Worm (Caenorhabditis elegans) whole organism, L3 larva: ENCODE results near the gene txbp-3.

Experiments used
- R02D3.7 ChIP-seq: fragments of 150-350 bp; optimal IDR thresholded peaks from 2 replicates; lab custom pipeline; 2014; ENCODE audit warnings: missing biosample characterization, missing genetic modification characterization
- aly-2 ChIP-seq: fragments of 150-350 bp; optimal IDR thresholded peaks from 2 replicates; lab custom pipeline; 2014; ENCODE audit warnings: missing biosample characterization, missing genetic modification characterization
- ceh-28 ChIP-seq: fragments of 150-350 bp; optimal IDR thresholded peaks from 2 replicates; lab custom pipeline; 2014; ENCODE audit warnings: missing biosample characterization, missing genetic modification reagents, missing genetic modification characterization
- ceh-82 ChIP-seq: fragments of 150-350 bp; optimal IDR thresholded peaks from 2 replicates; lab custom pipeline; 2014; ENCODE audit warnings: missing biosample characterization, missing genetic modification characterization
- egl-27 ChIP-seq: sonication (generic microtip); optimal IDR thresholded peaks from 4 replicates; lab custom pipeline; 2017; ENCODE audit warnings: missing biosample characterization, missing genetic modification reagents, missing genetic modification characterization
- egl-5 ChIP-seq: fragments of 150-350 bp; optimal IDR thresholded peaks from 2 replicates; lab custom pipeline; 2017; ENCODE audit warnings: missing biosample characterization, missing genetic modification reagents, missing genetic modification characterization, inconsistent platforms
- elt-1 ChIP-seq: fragments of 150-350 bp; optimal IDR thresholded peaks from 2 replicates; lab custom pipeline; 2014; ENCODE audit warnings: missing biosample characterization, missing genetic modification characterization
- elt-2 ChIP-seq: sonication (generic microtip); optimal IDR thresholded peaks from 2 replicates; lab custom pipeline; 2016; ENCODE audit warnings: missing genetic modification reagents, mild to moderate bottlenecking, missing genetic modification characterization, missing compliant biosample characterization
- elt-3 ChIP-seq, 3 experiments: fragments of 150-350 bp in 1 of 3; sonication (generic microtip) in 2 of 3; optimal IDR thresholded peaks; 2 replicates in 2 of 3; 4 replicates in 1 of 3; lab custom pipeline; 2014 to 2017; ENCODE audit warnings: missing biosample characterization in 3 of 3, missing genetic modification characterization in 3 of 3
- fkh-10 ChIP-seq: sonication (generic microtip); optimal IDR thresholded peaks from 2 replicates; lab custom pipeline; 2017; ENCODE audit warnings: missing biosample characterization, missing genetic modification reagents, missing genetic modification characterization
- fkh-2 ChIP-seq: fragments of 150-350 bp; optimal IDR thresholded peaks from 2 replicates; lab custom pipeline; 2014; ENCODE audit warnings: missing biosample characterization, missing genetic modification reagents, missing genetic modification characterization
- hmg-11 ChIP-seq: sonication (generic microtip); optimal IDR thresholded peaks from 2 replicates; lab custom pipeline; 2016; ENCODE audit warnings: missing genetic modification characterization, missing compliant biosample characterization
- jun-1 ChIP-seq: fragments of 150-350 bp; optimal IDR thresholded peaks from 2 replicates; lab custom pipeline; 2014; ENCODE audit warnings: missing biosample characterization, missing genetic modification reagents, missing genetic modification characterization
- lin-39 ChIP-seq: fragments of 150-350 bp; optimal IDR thresholded peaks from 2 replicates; lab custom pipeline; 2018; ENCODE audit warnings: missing biosample characterization, missing genetic modification reagents, missing genetic modification characterization
- lsy-12 ChIP-seq: sonication (generic microtip); optimal IDR thresholded peaks from 2 replicates; lab custom pipeline; 2016; ENCODE audit warnings: mild to moderate bottlenecking, missing genetic modification characterization, missing compliant biosample characterization
- mml-1 ChIP-seq: fragments of 150-350 bp; sonication (generic microtip); optimal IDR thresholded peaks from 3 replicates; lab custom pipeline; 2014; ENCODE audit warnings: missing biosample characterization, missing genetic modification characterization
- nfya-1 ChIP-seq: sonication (generic microtip); optimal IDR thresholded peaks from 2 replicates; lab custom pipeline; 2017; ENCODE audit warnings: missing genetic modification characterization, mild to moderate bottlenecking, missing compliant biosample characterization, antibody characterized with exemption, moderate library complexity; ENCODE audit not compliant: insufficient read depth
- nhr-11 ChIP-seq: fragments of 150-350 bp; optimal IDR thresholded peaks from 2 replicates; lab custom pipeline; 2014; ENCODE audit warnings: missing biosample characterization, missing genetic modification characterization
- nhr-23 ChIP-seq: fragments of 150-350 bp; optimal IDR thresholded peaks from 2 replicates; lab custom pipeline; 2014; ENCODE audit warnings: missing biosample characterization, missing genetic modification reagents, missing genetic modification characterization
- nhr-25 ChIP-seq: sonication (generic microtip); optimal IDR thresholded peaks from 2 replicates; lab custom pipeline; 2017; ENCODE audit warnings: missing biosample characterization, missing genetic modification characterization
- nhr-28 ChIP-seq: fragments of 150-350 bp; optimal IDR thresholded peaks from 2 replicates; lab custom pipeline; 2014; ENCODE audit warnings: missing biosample characterization, missing genetic modification characterization
- nhr-43 ChIP-seq: sonication (generic microtip); optimal IDR thresholded peaks from 2 replicates; lab custom pipeline; 2016; ENCODE audit warnings: mild to moderate bottlenecking, missing genetic modification characterization, missing compliant biosample characterization; ENCODE audit not compliant: poor library complexity, severe bottlenecking
- nhr-67 ChIP-seq: fragments of 150-350 bp; optimal IDR thresholded peaks from 2 replicates; lab custom pipeline; 2014; ENCODE audit warnings: missing biosample characterization, missing genetic modification characterization
- nhr-77 ChIP-seq: fragments of 150-350 bp; optimal IDR thresholded peaks from 2 replicates; lab custom pipeline; 2014; ENCODE audit warnings: missing biosample characterization, missing genetic modification characterization
- pha-4 ChIP-seq: fragments of 150-350 bp; optimal IDR thresholded peaks from 2 replicates; lab custom pipeline; 2014; ENCODE audit warnings: missing biosample characterization, missing genetic modification reagents, missing genetic modification characterization
- pqm-1 ChIP-seq: fragments of 150-350 bp; optimal IDR thresholded peaks from 2 replicates; lab custom pipeline; 2017; ENCODE audit warnings: missing biosample characterization, missing genetic modification characterization, inconsistent platforms
- sea-2 ChIP-seq: fragments of 150-350 bp; sonication (generic microtip); optimal IDR thresholded peaks from 4 replicates; lab custom pipeline; 2014; ENCODE audit warnings: missing biosample characterization, missing genetic modification reagents, missing genetic modification characterization
- skn-1 ChIP-seq: fragments of 150-350 bp; optimal IDR thresholded peaks from 2 replicates; lab custom pipeline; 2014; ENCODE audit warnings: missing biosample characterization, missing genetic modification characterization
- snpc-4 ChIP-seq: fragments of 150-350 bp; optimal IDR thresholded peaks from 2 replicates; lab custom pipeline; 2014; ENCODE audit warnings: missing biosample characterization, missing genetic modification characterization
- tbx-2 ChIP-seq: sonication (generic microtip); optimal IDR thresholded peaks from 2 replicates; lab custom pipeline; 2016; ENCODE audit warnings: mild to moderate bottlenecking, missing genetic modification characterization, missing compliant biosample characterization
- unc-39 ChIP-seq: sonication (generic microtip); optimal IDR thresholded peaks from 4 replicates; lab custom pipeline; 2017; ENCODE audit warnings: missing biosample characterization, missing genetic modification characterization
- unc-62 ChIP-seq: fragments of 150-350 bp; sonication (generic microtip); optimal IDR thresholded peaks from 4 replicates; lab custom pipeline; 2014; ENCODE audit warnings: missing biosample characterization, missing genetic modification reagents, missing genetic modification characterization
- zag-1 ChIP-seq: fragments of 150-350 bp; optimal IDR thresholded peaks from 2 replicates; lab custom pipeline; 2014; ENCODE audit warnings: missing biosample characterization, missing genetic modification characterization
- ztf-4 ChIP-seq: fragments of 150-350 bp; optimal IDR thresholded peaks from 2 replicates; lab custom pipeline; 2014; ENCODE audit warnings: missing biosample characterization, missing genetic modification characterization

txbp-3 gene

DNA sequence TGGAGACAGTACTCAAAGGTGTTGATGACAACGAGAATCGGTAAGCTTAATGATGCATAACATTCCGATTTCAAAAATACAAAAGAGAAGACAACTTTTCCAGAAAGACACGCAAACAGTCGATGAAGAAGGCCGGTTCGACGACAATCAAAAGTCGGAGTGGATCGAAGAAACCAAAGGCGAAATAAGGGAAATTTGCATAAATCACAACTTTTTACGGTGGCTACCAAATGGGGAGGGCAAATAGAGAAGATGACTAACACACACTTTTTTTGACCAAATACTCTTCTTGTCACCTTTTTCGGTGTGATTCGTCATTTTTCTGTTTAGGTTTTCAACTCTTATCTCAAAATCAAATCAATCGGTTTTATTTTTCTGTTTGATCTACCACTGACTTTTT is 11.1 kb downstream of the txbp-3 start, which contains the start of gene C45G9.6:
TSS of gene C45G9.6 (plus strand) at position 301 of the 400 bp plus-strand sequence.
- no peak for TF ChIP-seq nhr-11 (tag; lab: Kevin White, UChicago)
- TF ChIP-seq egl-5 (tag; lab: Kevin White, UChicago) = peak; percentile 4

DNA sequence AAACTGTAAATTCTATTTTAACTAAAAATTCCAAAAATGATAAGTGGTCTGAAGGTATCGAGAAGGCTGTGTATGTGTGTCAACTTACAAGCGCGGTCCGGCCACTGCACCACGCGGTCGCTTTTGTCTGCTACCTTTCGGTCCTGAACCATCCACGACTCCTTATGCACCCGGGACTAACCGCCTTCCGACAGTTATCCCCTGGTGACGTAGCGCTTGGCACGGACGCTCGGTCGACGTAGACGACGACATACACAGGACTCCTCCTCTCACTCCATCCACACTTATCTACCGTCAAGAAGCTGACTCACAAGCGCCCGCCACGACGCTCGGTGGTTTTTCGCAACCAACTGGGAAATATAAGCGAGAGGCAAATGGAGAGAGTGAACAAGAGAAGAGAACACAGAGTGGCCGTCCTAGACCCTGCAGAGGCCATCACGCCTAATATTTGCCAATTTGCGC is 15.9 kb downstream of the txbp-3 start:
- TF ChIP-seq pha-4 (tag; lab: Kevin White, UChicago) (peak; percentile 76), tbx-2 (peak; percentile 65), nhr-43 (tag; lab: Kevin White, UChicago) (peak; percentile 58), nfya-1 (tag; lab: Kevin White, UChicago) (peak; percentile 67), aly-2 (tag; lab: Kevin White, UChicago) (peak; percentile 32), lsy-12 (tag; lab: Kevin White, UChicago) (peak; percentile 73), elt-2 (tag; lab: Kevin White, UChicago) (peak; percentile 62), elt-1 (tag; lab: Kevin White, UChicago) (peak; percentile 11), jun-1 (tag; lab: Kevin White, UChicago) (peak; percentile 69), lin-39 (peak; percentile 59), hmg-11 (tag; lab: Kevin White, UChicago) (peak; percentile 94), R02D3.7 (tag; lab: Kevin White, UChicago) (peak; percentile 10), skn-1 (tag; lab: Kevin White, UChicago) (peak; percentile 65), nhr-25 (tag; lab: Kevin White, UChicago) (peak; percentile 67), nhr-23 (tag; lab: Kevin White, UChicago) (peak; percentile 67)

DNA sequence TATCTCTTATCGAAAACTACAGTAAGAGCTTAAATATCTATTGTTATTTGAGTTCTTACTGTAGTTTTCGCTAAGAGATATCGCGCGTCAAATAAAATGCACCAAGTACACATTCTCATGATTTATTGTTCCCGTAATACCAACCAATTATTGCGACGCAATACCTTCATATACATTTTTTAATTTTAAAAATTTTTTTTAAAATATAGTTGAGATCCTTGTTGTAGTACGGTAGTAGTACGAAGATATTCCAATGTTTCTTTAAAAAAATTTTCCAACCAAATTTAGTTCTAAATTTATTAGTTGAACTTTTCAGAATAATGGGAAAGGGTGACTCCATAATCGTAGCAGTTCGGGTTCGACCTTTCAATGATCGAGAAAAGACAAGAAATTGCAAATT is 16.6 kb downstream of the txbp-3 start, which contains the start of gene klp-6:
TSS of gene klp-6 (plus strand) at position 301 of the 400 bp plus-strand sequence.
- TF ChIP-seq pqm-1 (tag; lab: Kevin White, UChicago) (no peak), nhr-67 (tag; lab: Kevin White, UChicago) (no peak), unc-62 (GFP tag; lab: Kevin White, UChicago) (no peak), nhr-28 (tag; lab: Kevin White, UChicago) (no peak), pha-4 (tag; lab: Kevin White, UChicago) (no peak), ztf-4 (tag; lab: Kevin White, UChicago) (no peak), nhr-11 (tag; lab: Kevin White, UChicago) (no peak), skn-1 (tag; lab: Kevin White, UChicago) (no peak), fkh-10 (GFP tag; lab: Kevin White, UChicago) (no peak), nhr-77 (tag; lab: Kevin White, UChicago) (no peak), mml-1 (tag; lab: Kevin White, UChicago) (no peak), nhr-25 (tag; lab: Kevin White, UChicago) (no peak), snpc-4 (tag; lab: Kevin White, UChicago) (no peak)

DNA sequence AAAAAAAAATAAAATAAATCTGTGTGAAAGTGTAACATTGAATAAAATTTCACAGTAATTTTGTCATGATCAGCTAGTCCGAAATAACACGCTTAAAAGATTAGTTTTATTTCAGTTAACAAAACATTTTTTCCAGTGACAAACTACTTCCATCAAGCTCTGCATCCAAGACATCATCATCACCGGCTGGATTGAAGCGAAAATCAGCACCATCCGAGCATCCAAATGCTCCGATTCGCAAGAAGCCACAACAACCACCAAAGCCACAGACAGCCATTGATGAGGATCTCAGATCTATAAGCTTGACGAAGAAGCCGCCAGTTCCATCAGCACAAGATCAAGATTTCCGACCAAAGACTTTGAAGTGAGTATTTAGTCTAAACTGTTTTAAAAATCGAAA is 20.0 kb downstream of the txbp-3 start:
- no peak for TF ChIP-seq zag-1 (tag; lab: Kevin White, UChicago)
- no peak for TF ChIP-seq R02D3.7 (tag; lab: Kevin White, UChicago)
- TF ChIP-seq nhr-28 (tag; lab: Kevin White, UChicago) = no peak
- no peak for TF ChIP-seq nhr-23 (tag; lab: Kevin White, UChicago)
- no peak for TF ChIP-seq sea-2 (GFP tag; lab: Kevin White, UChicago)
- TF ChIP-seq elt-3 (tag; optimal IDR thresholded peaks at IDR 0.05; lab: Kevin White, UChicago) = no peak
- TF ChIP-seq ceh-82 = no peak
- TF ChIP-seq jun-1 (tag; lab: Kevin White, UChicago) = no peak
- no peak for TF ChIP-seq unc-39 (tag; lab: Kevin White, UChicago)
- TF ChIP-seq, all 47 proteins: peak for 0

DNA sequence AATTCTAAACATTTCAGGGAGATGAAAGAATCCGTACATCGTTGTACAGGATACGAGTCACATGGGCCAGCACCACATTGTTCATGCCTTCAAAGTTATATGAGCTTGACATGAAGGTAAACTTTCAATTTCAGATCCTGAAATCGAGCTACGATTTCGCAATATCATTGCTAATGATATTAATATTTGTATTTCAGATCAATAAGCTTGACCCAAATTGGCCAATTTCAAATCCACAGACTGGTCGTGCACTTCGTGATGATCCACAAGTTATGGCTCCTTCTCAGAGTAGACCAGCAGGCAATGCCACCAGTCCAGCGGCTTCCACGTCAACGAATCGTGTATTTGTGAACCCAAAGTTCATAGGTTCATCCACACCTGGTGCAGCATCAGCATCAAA is 20.9 kb downstream of the txbp-3 start:
- TF ChIP-seq egl-27 (tag; lab: Kevin White, UChicago) (no peak), ceh-28 (tag; lab: Kevin White, UChicago) (no peak), skn-1 (tag; lab: Kevin White, UChicago) (no peak), nhr-77 (tag; lab: Kevin White, UChicago) (no peak), fkh-2 (tag; lab: Kevin White, UChicago) (no peak)
